Fruit fly (Drosophila melanogaster) whole organism, adult: ENCODE measurements around the gene Nckx30C.

Experiments
- CG11617 ChIP-seq: fragments of 200-800 bp; sonication (Bioruptor generic); optimal IDR thresholded peaks from 2 replicates; lab custom pipeline; 2017; ENCODE audit warnings: mild to moderate bottlenecking, missing biosample characterization, missing genetic modification reagents, missing genetic modification characterization
- CG12768 ChIP-seq: fragments of 200-800 bp; sonication (Bioruptor generic); optimal IDR thresholded peaks from 2 replicates; lab custom pipeline; 2017; ENCODE audit warnings: missing biosample characterization, missing genetic modification characterization, mild to moderate bottlenecking, moderate library complexity, missing genetic modification reagents
- CG14711 ChIP-seq: fragments of 200-800 bp; sonication (Bioruptor generic); optimal IDR thresholded peaks from 2 replicates; lab custom pipeline; 2018; ENCODE audit warnings: missing biosample characterization, mild to moderate bottlenecking, missing genetic modification characterization, moderate library complexity
- CG1620 ChIP-seq: fragments of 200-800 bp; sonication (Bioruptor generic); optimal IDR thresholded peaks from 2 replicates; lab custom pipeline; 2016; ENCODE audit warnings: missing biosample characterization, missing genetic modification characterization
- CG33017 ChIP-seq: fragments of 200-800 bp; sonication (Bioruptor generic); optimal IDR thresholded peaks from 2 replicates; lab custom pipeline; 2018; ENCODE audit warnings: missing biosample characterization, mild to moderate bottlenecking, missing genetic modification characterization, moderate library complexity
- CG5204 ChIP-seq: fragments of 200-800 bp; sonication (Bioruptor generic); optimal IDR thresholded peaks from 2 replicates; lab custom pipeline; 2016; ENCODE audit warnings: missing biosample characterization, missing genetic modification characterization
- CG7045 ChIP-seq: fragments of 200-800 bp; sonication (Bioruptor generic); optimal IDR thresholded peaks from 2 replicates; lab custom pipeline; 2017; ENCODE audit warnings: missing biosample characterization, mild to moderate bottlenecking, missing genetic modification characterization
- CG7101 ChIP-seq: fragments of 200-800 bp; sonication (Bioruptor generic); optimal IDR thresholded peaks from 2 replicates; lab custom pipeline; 2018; ENCODE audit warnings: missing biosample characterization, mild to moderate bottlenecking, missing genetic modification characterization, moderate library complexity
- Clk ChIP-seq: fragments of 200-800 bp; sonication (Bioruptor generic); optimal IDR thresholded peaks from 2 replicates; lab custom pipeline; 2017; ENCODE audit warnings: missing biosample characterization, missing genetic modification characterization
- Crg-1 ChIP-seq: fragments of 200-800 bp; sonication (Bioruptor generic); optimal IDR thresholded peaks from 2 replicates; lab custom pipeline; 2016; ENCODE audit warnings: missing biosample characterization, missing genetic modification characterization
- Hr96 ChIP-seq: fragments of 200-800 bp; sonication (Bioruptor generic); optimal IDR thresholded peaks from 2 replicates; lab custom pipeline; 2016; ENCODE audit warnings: missing biosample characterization, missing genetic modification characterization
- Mnt ChIP-seq: fragments of 200-800 bp; sonication (Bioruptor generic); optimal IDR thresholded peaks from 2 replicates; lab custom pipeline; 2016; ENCODE audit warnings: missing biosample characterization, mild to moderate bottlenecking, missing genetic modification characterization
- bab1 ChIP-seq: fragments of 200-800 bp; sonication (Bioruptor generic); optimal IDR thresholded peaks from 3 replicates; lab custom pipeline; 2019; ENCODE audit warnings: missing biosample characterization, mild to moderate bottlenecking, missing genetic modification characterization, moderate library complexity
- cic ChIP-seq: fragments of 200-800 bp; sonication (Bioruptor generic); optimal IDR thresholded peaks from 2 replicates; lab custom pipeline; 2017; ENCODE audit warnings: missing biosample characterization, mild to moderate bottlenecking, missing genetic modification characterization, moderate library complexity
- cnc ChIP-seq, 2 experiments: fragments of >200 bp; optimal IDR thresholded peaks; 2 replicates each; lab custom pipeline; 2017
- kay ChIP-seq: fragments of 200-800 bp; sonication (Bioruptor generic); peaks from one replicate; lab custom pipeline; 2016; ENCODE audit warnings: missing biosample characterization, missing genetic modification characterization, borderline replicate concordance
- ovo ChIP-seq: fragments of 200-800 bp; sonication (Bioruptor generic); optimal IDR thresholded peaks from 2 replicates; lab custom pipeline; 2016; ENCODE audit warnings: missing biosample characterization, missing genetic modification characterization
- pad ChIP-seq: fragments of 200-800 bp; sonication (Bioruptor generic); optimal IDR thresholded peaks from 3 replicates; lab custom pipeline; 2017; ENCODE audit warnings: missing biosample characterization, missing genetic modification characterization, mild to moderate bottlenecking, moderate library complexity, missing genetic modification reagents
- tj ChIP-seq: fragments of 200-800 bp; sonication (Bioruptor generic); optimal IDR thresholded peaks from 3 replicates; lab custom pipeline; 2017; ENCODE audit warnings: missing biosample characterization, mild to moderate bottlenecking, missing genetic modification characterization, moderate library complexity
- toe ChIP-seq: fragments of 200-800 bp; sonication (Bioruptor generic); optimal IDR thresholded peaks from 2 replicates; lab custom pipeline; 2016; ENCODE audit warnings: missing biosample characterization, missing genetic modification characterization

The Nckx30C gene

dm6 chr2L:9685184-9685583 is 61.1 kb downstream of the Nckx30C start:
- TF ChIP-seq cnc (optimal IDR thresholded peaks at IDR 0.05; lab: Kevin White, UChicago), result no peak
- TF ChIP-seq CG12768 (GFP tag; lab: Kevin White, UChicago), result no peak
- no peak for TF ChIP-seq CG33017
- TF ChIP-seq CG11617, result no peak
- no peak for TF ChIP-seq CG7045 (GFP tag; lab: Kevin White, UChicago)
- no peak for TF ChIP-seq Mnt
- TF ChIP-seq Crg-1, result no peak
- TF ChIP-seq ovo (GFP tag; lab: Kevin White, UChicago), result no peak
- TF ChIP-seq tj (GFP tag; lab: Kevin White, UChicago), result no peak
- TF ChIP-seq CG14711 (tag; lab: Kevin White, UChicago), result no peak
- no peak for TF ChIP-seq bab1 (GFP tag; lab: Kevin White, UChicago)
- no peak for TF ChIP-seq pad
- no peak for TF ChIP-seq CG1620 (GFP tag; lab: Kevin White, UChicago)
- no peak for TF ChIP-seq CG7101 (tag; lab: Kevin White, UChicago)

dm6 chr2L:9684108-9684507 is 62.2 kb downstream of the Nckx30C start:
- TF ChIP-seq Crg-1 (no peak), tj (GFP tag; lab: Kevin White, UChicago) (peak; percentile 58)

dm6 chr2L:9679789-9680188 is 66.5 kb downstream of the Nckx30C start:
- no peak for TF ChIP-seq CG12768 (GFP tag; lab: Kevin White, UChicago)
- TF ChIP-seq kay (GFP tag; lab: Kevin White, UChicago), result no peak
- no peak for TF ChIP-seq cic (GFP tag; lab: Kevin White, UChicago)
- no peak for TF ChIP-seq tj (GFP tag; lab: Kevin White, UChicago)
- no peak for TF ChIP-seq Clk (GFP tag; lab: Kevin White, UChicago)
- no peak for TF ChIP-seq toe (GFP tag; lab: Kevin White, UChicago)
- no peak for TF ChIP-seq CG14711 (tag; lab: Kevin White, UChicago)
- TF ChIP-seq Hr96, result no peak
- TF ChIP-seq CG1620 (GFP tag; lab: Kevin White, UChicago), result no peak
- TF ChIP-seq CG7101 (tag; lab: Kevin White, UChicago), result no peak
- no peak for TF ChIP-seq CG11617
- TF ChIP-seq CG7045 (GFP tag; lab: Kevin White, UChicago), result no peak
- no peak for TF ChIP-seq cnc (optimal IDR thresholded peaks at IDR 0.05; lab: Kevin White, UChicago)
- no peak for TF ChIP-seq ovo (GFP tag; lab: Kevin White, UChicago)
- TF ChIP-seq Mnt, result no peak
- no peak for TF ChIP-seq CG33017
- TF ChIP-seq pad, result no peak
- no peak for TF ChIP-seq Crg-1
- no peak for TF ChIP-seq bab1 (GFP tag; lab: Kevin White, UChicago)
- TF ChIP-seq CG5204 (GFP tag; lab: Kevin White, UChicago), result no peak

dm6 chr2L:9677101-9677500 is 69.2 kb downstream of the Nckx30C start:
- TF ChIP-seq CG12768 (GFP tag; lab: Kevin White, UChicago), result no peak
- no peak for TF ChIP-seq toe (GFP tag; lab: Kevin White, UChicago)
- no peak for TF ChIP-seq CG7045 (GFP tag; lab: Kevin White, UChicago)
- TF ChIP-seq ovo (GFP tag; lab: Kevin White, UChicago), result no peak
- no peak for TF ChIP-seq bab1 (GFP tag; lab: Kevin White, UChicago)

- TF ChIP-seq cnc (optimal IDR thresholded peaks at IDR 0.05; lab: Kevin White, UChicago) (no peak), cic (GFP tag; lab: Kevin White, UChicago) (no peak), Clk (GFP tag; lab: Kevin White, UChicago) (no peak), tj (GFP tag; lab: Kevin White, UChicago) (no peak), CG11617 (no peak), CG33017 (no peak), CG12768 (GFP tag; lab: Kevin White, UChicago) (no peak), Mnt (no peak), CG7101 (tag; lab: Kevin White, UChicago) (no peak), CG14711 (tag; lab: Kevin White, UChicago) (no peak), toe (GFP tag; lab: Kevin White, UChicago) (no peak), ovo (GFP tag; lab: Kevin White, UChicago) (no peak), kay (GFP tag; lab: Kevin White, UChicago) (no peak), Crg-1 (no peak), pad (no peak), CG7045 (GFP tag; lab: Kevin White, UChicago) (no peak), Hr96 (no peak), CG1620 (GFP tag; lab: Kevin White, UChicago) (no peak), bab1 (GFP tag; lab: Kevin White, UChicago) (no peak)
These were observed 73.1 kb downstream of the Nckx30C start for dm6 chr2L:9673235-9673634.

- TF ChIP-seq CG7101 (tag; lab: Kevin White, UChicago) (no peak), Crg-1 (no peak), cnc (optimal IDR thresholded peaks at IDR 0.05; lab: Kevin White, UChicago) (no peak), Hr96 (no peak), CG12768 (GFP tag; lab: Kevin White, UChicago) (no peak), pad (no peak), Mnt (no peak), CG5204 (GFP tag; lab: Kevin White, UChicago) (no peak), tj (GFP tag; lab: Kevin White, UChicago) (no peak), CG7045 (GFP tag; lab: Kevin White, UChicago) (no peak), CG14711 (tag; lab: Kevin White, UChicago) (no peak), CG33017 (no peak)
These were observed 74.0 kb downstream of the Nckx30C start for dm6 chr2L:9672246-9672645.

dm6 chr2L:9670909-9671422 is 75.3 kb downstream of the Nckx30C start:
- no peak for TF ChIP-seq ovo (GFP tag; lab: Kevin White, UChicago)
- TF ChIP-seq CG7045 (GFP tag; lab: Kevin White, UChicago), result no peak
- TF ChIP-seq pad, result no peak
- TF ChIP-seq CG11617, result no peak
- no peak for TF ChIP-seq Crg-1
- TF ChIP-seq Clk (GFP tag; lab: Kevin White, UChicago), result no peak
- TF ChIP-seq CG33017, result no peak
- TF ChIP-seq kay (GFP tag; lab: Kevin White, UChicago), result no peak
- TF ChIP-seq tj (GFP tag; lab: Kevin White, UChicago), result no peak
- no peak for TF ChIP-seq toe (GFP tag; lab: Kevin White, UChicago)
- no peak for TF ChIP-seq Hr96
- TF ChIP-seq bab1 (GFP tag; lab: Kevin White, UChicago), result no peak
- TF ChIP-seq CG7101 (tag; lab: Kevin White, UChicago), result no peak
- no peak for TF ChIP-seq CG12768 (GFP tag; lab: Kevin White, UChicago)
- TF ChIP-seq CG1620 (GFP tag; lab: Kevin White, UChicago), result no peak
- TF ChIP-seq cnc (optimal IDR thresholded peaks at IDR 0.05; lab: Kevin White, UChicago), result no peak
